Fruit fly (Drosophila melanogaster): ENCODE measurements around the gene CG33267.

DNA sequence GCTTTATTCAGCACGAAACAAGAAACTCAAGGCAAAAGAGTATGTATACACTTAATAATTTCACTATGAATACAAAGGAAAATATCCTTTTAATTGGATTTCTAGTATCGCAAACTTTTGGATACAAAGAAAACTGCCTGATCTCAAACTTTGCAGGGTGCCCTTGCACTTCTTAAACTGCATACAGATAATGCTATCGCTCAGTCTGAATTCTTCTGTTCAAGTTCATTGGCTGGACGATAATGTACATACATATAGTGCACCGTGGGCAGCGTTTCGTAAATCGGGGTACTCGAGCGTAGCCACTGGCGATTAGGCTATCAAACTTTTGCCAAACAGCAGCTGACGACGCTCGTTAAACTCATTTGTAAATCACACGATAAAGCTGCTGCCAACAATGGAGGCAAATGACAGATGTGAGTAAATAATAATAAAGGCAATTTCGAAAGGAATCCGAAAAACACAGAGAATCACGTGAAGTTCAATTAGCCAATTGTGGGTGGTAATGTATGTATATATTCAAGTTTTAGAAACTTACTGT, 37.6 kb upstream of the CG33267 start:
- TF ChIP-seq CTCF (optimal IDR thresholded peaks at IDR 0.05) (no peak), CG8478 (optimal IDR thresholded peaks at IDR 0.05) (no peak)

Measured in S2 (cell line).